Worm (Caenorhabditis elegans): ENCODE measurements around the gene srw-24.

The srw-24 gene

ce11 chrV:15189567-15189966 is 34.2 kb upstream of the srw-24 start, which contains the start of gene cyn-3 (continued):
- TF ChIP-seq mef-2 (tag; optimal IDR thresholded peaks at IDR 0.05) (peak; percentile 73), skn-1 (tag; optimal IDR thresholded peaks at IDR 0.05) (peak; percentile 90), C04F5.9 (tag; optimal IDR thresholded peaks at IDR 0.05) (no peak), zag-1 (tag; optimal IDR thresholded peaks at IDR 0.05) (no peak)

- TF ChIP-seq irx-1 (tag; optimal IDR thresholded peaks at IDR 0.05) (peak; percentile 28), lin-39 (tag; optimal IDR thresholded peaks at IDR 0.05) (no peak), nhr-71 (tag; optimal IDR thresholded peaks at IDR 0.05) (peak; percentile 87), efl-3 (GFP tag; optimal IDR thresholded peaks at IDR 0.05) (no peak), hlh-4 (tag; optimal IDR thresholded peaks at IDR 0.05) (no peak), dsc-1 (tag; optimal IDR thresholded peaks at IDR 0.05) (peak; percentile 66), nhr-28 (tag; optimal IDR thresholded peaks at IDR 0.05) (no peak), dpl-1 (GFP tag; optimal IDR thresholded peaks at IDR 0.05) (peak; percentile 60 to 72 (median 70)), sox-4 (tag; optimal IDR thresholded peaks at IDR 0.05) (no peak), zag-1 (tag; optimal IDR thresholded peaks at IDR 0.05) (no peak), nhr-47 (tag; optimal IDR thresholded peaks at IDR 0.05) (peak; percentile 83), fkh-4 (tag; optimal IDR thresholded peaks at IDR 0.05; ENCODE audit: borderline replicate concordance) (peak; percentile 9), nhr-11 (tag; optimal IDR thresholded peaks at IDR 0.05) (no peak), lin-35 (GFP tag; optimal IDR thresholded peaks at IDR 0.05) (peak; percentile 73 to 89), ceh-63 (GFP tag; optimal IDR thresholded peaks at IDR 0.05) (no peak), ztf-4 (tag; optimal IDR thresholded peaks at IDR 0.05) (peak; percentile 78), fos-1 (tag; optimal IDR thresholded peaks at IDR 0.05) (peak; percentile 16), sup-37 (GFP tag; optimal IDR thresholded peaks at IDR 0.05) (no peak), blmp-1 (tag; optimal IDR thresholded peaks at IDR 0.05) (no peak), fkh-10 (GFP tag; optimal IDR thresholded peaks at IDR 0.05) (no peak), elt-2 (tag; optimal IDR thresholded peaks at IDR 0.05) (peak; percentile 57), unc-130 (tag; optimal IDR thresholded peaks at IDR 0.05) (no peak), skn-1 (tag; optimal IDR thresholded peaks at IDR 0.05) (peak; percentile 67), nhr-77 (tag; optimal IDR thresholded peaks at IDR 0.05) (peak; percentile 45), lin-14 (GFP tag; optimal IDR thresholded peaks at IDR 0.05) (peak; percentile 63), vab-15 (tag; optimal IDR thresholded peaks at IDR 0.05) (peak; percentile 20), C34B4.2 (tag; optimal IDR thresholded peaks at IDR 0.05) (peak; percentile 29), ceh-82 (tag; optimal IDR thresholded peaks at IDR 0.05) (peak; percentile 33 to 64 (median 37)), Y116A8C.19 (tag; optimal IDR thresholded peaks at IDR 0.05; ENCODE audit: borderline replicate concordance) (no peak), nhr-84 (tag; optimal IDR thresholded peaks at IDR 0.05) (no peak), fkh-8 (tag; optimal IDR thresholded peaks at IDR 0.05) (peak; percentile 88), nhr-19 (GFP tag; conservative IDR thresholded peaks at IDR 0.05) (peak; percentile 71), grh-1 (GFP tag; IDR thresholded peaks at IDR 0.05) (peak; percentile 43; the same call in 1 of the 2 replicates), xbp-1 (tag; optimal IDR thresholded peaks at IDR 0.05) (peak; percentile 57), ceh-88 (GFP tag; IDR thresholded peaks at IDR 0.05) (no peak), nhr-237 (tag; optimal IDR thresholded peaks at IDR 0.05) (no peak), unc-62 (GFP tag; optimal IDR thresholded peaks at IDR 0.05) (no peak), rnt-1 (tag; optimal IDR thresholded peaks at IDR 0.05) (peak; percentile 85), efl-1 (optimal IDR thresholded peaks at IDR 0.05) (peak; percentile 57 to 80), efl-1 (GFP tag; optimal IDR thresholded peaks at IDR 0.05 in 1 of 2) (peak; percentile 72 to 98), zip-4 (GFP tag; optimal IDR thresholded peaks at IDR 0.05) (peak; percentile 29), snpc-4 (tag; optimal IDR thresholded peaks at IDR 0.05) (peak; percentile 56), unc-86 (tag; optimal IDR thresholded peaks at IDR 0.05) (peak; percentile 40), nhr-90 (tag; optimal IDR thresholded peaks at IDR 0.05; ENCODE audit: poor library complexity) (peak; percentile 75), egl-13 (tag; optimal IDR thresholded peaks at IDR 0.05) (no peak), nhr-76 (tag; optimal IDR thresholded peaks at IDR 0.05) (no peak), C16A3.4 (tag; optimal IDR thresholded peaks at IDR 0.05) (peak; percentile 69), aha-1 (tag; optimal IDR thresholded peaks at IDR 0.05) (no peak), swsn-7 (tag; optimal IDR thresholded peaks at IDR 0.05) (peak; percentile 70), sptf-1 (tag; optimal IDR thresholded peaks at IDR 0.05) (no peak)
Measured at ce11 chrV:15190903-15191302, 32.9 kb upstream of the srw-24 start, which contains the start of gene Y75B12B.11. Y75B12B.11 (plus strand) TSS chrV:15191296.
